Fruit fly (Drosophila melanogaster): Measurements from ENCODE around the gene Rpt2.

Rpt2 gene

DNA sequence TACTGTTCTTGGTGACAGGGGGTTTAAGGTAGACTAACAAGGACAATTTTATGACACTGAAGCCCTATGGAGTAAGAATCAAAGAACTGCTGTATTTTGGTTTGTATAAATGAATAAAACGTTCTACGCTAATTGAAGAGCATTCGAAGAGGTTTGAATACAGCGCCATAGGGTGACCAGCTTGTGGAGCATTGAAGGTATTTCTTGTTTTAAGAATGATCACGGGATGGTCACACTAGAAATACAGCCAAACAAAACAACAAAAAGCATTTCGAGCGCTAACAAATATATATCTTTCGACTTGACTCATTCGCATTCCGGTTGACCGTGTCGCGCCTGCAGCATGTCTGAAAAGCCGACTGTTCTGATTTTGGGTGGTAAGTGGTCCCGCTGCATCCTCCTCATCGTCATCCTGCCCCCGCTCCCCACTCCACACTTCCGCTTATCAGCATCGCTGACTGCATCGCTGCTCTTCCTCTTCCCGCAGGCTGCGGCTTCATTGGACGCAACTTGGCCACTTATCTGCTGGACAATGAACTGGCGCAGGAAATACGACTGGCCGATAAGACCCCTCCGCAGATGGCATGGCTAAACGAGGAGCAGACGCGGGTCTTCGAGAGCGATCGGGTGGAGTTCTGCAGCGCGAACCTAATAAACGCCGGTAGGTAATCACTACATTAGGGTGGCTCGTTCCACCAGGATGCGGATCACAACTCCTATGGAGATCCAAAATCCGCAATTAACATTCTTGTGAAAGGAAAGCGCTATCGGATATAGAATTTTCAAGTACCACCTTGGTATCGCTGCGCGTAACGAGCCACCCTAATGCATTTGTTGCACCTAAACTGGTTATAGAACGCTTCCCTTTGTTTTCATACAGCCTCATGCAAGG lies 2.6 kb upstream of the Rpt2 start, which contains the start of gene CG5854 (continued):
- 0 out of 2 replicates have a peak, but pooled peaks have one; percentile 20 for TF ChIP-seq Lim3 (GFP tag; IDR thresholded peaks at IDR 0.05)
- TF ChIP-seq Doc2 (GFP tag; IDR thresholded peaks at IDR 0.05): no peak
- peak; percentile 15 for TF ChIP-seq twi (tag; optimal IDR thresholded peaks at IDR 0.05)
- peak; percentile 36 for TF ChIP-seq CG8281 (tag; optimal IDR thresholded peaks at IDR 0.05)
- peak; percentile 61 for TF ChIP-seq Sin3A (optimal IDR thresholded peaks at IDR 0.05)
- TF ChIP-seq B-H1 (GFP tag; IDR thresholded peaks at IDR 0.05): peak; percentile 45; the same call in 2 of the 3 replicates
- TF ChIP-seq ken (GFP tag; IDR thresholded peaks at IDR 0.05): peak; percentile 85
- TF ChIP-seq pzg (GFP tag; optimal IDR thresholded peaks at IDR 0.05): peak; percentile 81
- TF ChIP-seq emc (GFP tag; optimal IDR thresholded peaks at IDR 0.05): no peak
- TF ChIP-seq CG7987 (GFP tag; optimal IDR thresholded peaks at IDR 0.05): peak; percentile 59
- peak; percentile 79 for TF ChIP-seq CG4424 (GFP tag; optimal IDR thresholded peaks at IDR 0.05)
- peak; percentile 74 for TF ChIP-seq bab2 (GFP tag; optimal IDR thresholded peaks at IDR 0.05)
- TF ChIP-seq CG10321 (GFP tag; IDR thresholded peaks at IDR 0.05): peak; percentile 59
- TF ChIP-seq Nf-YC (tag; optimal IDR thresholded peaks at IDR 0.05): peak; percentile 4
- TF ChIP-seq CG3726 (GFP tag; IDR thresholded peaks at IDR 0.05): peak; percentile 70; the same call in 1 of the 3 replicates
- peak; percentile 59 for TF ChIP-seq bcd (GFP tag; optimal IDR thresholded peaks at IDR 0.05)
- peak; percentile 38; the same call in 1 of the 2 replicates for TF ChIP-seq bowl (GFP tag; IDR thresholded peaks at IDR 0.05)
- peak; percentile 95 for TF ChIP-seq Dp (GFP tag; optimal IDR thresholded peaks at IDR 0.05)
- TF ChIP-seq H2.0 (GFP tag; IDR thresholded peaks at IDR 0.05): peak; percentile 76
- peak; percentile 55 for TF ChIP-seq CG17802 (tag; optimal IDR thresholded peaks at IDR 0.05)
- peak; percentile 58 for TF ChIP-seq sisA (GFP tag; IDR thresholded peaks at IDR 0.05)
- TF ChIP-seq ham (GFP tag; IDR thresholded peaks at IDR 0.05): no peak
- peak; percentile 64 for TF ChIP-seq CG13775 (GFP tag; optimal IDR thresholded peaks at IDR 0.05)
- peak; percentile 49 for TF ChIP-seq Hand (GFP tag; optimal IDR thresholded peaks at IDR 0.05)
- no peak for TF ChIP-seq Hmx (GFP tag; optimal IDR thresholded peaks at IDR 0.05)
- TF ChIP-seq Hsf (GFP tag; optimal IDR thresholded peaks at IDR 0.05): peak; percentile 78
- TF ChIP-seq CG10366 (GFP tag; IDR thresholded peaks at IDR 0.05): peak; percentile 49
- TF ChIP-seq dmrt99B (tag; optimal IDR thresholded peaks at IDR 0.05): peak; percentile 73
- peak; percentile 53; the same call in 1 of the 2 replicates for TF ChIP-seq E2f1 (GFP tag; IDR thresholded peaks at IDR 0.05)
- TF ChIP-seq btn (GFP tag; optimal IDR thresholded peaks at IDR 0.05): peak; percentile 67
- no peak for TF ChIP-seq CG10431 (GFP tag; optimal IDR thresholded peaks at IDR 0.05)
- peak; percentile 76 for TF ChIP-seq BtbVII (GFP tag; optimal IDR thresholded peaks at IDR 0.05)
- TF ChIP-seq Spps (tag; optimal IDR thresholded peaks at IDR 0.05): peak; percentile 29
- TF ChIP-seq bsh (GFP tag; optimal IDR thresholded peaks at IDR 0.05): peak; percentile 90 to 98
- TF ChIP-seq nerfin-1 (tag; optimal IDR thresholded peaks at IDR 0.05): peak; percentile 51
- peak; percentile 45 for TF ChIP-seq CG10274 (GFP tag; optimal IDR thresholded peaks at IDR 0.05)
- peak; percentile 68 for TF ChIP-seq Atf-2 (GFP tag; optimal IDR thresholded peaks at IDR 0.05)
- no peak for TF ChIP-seq Dfd (GFP tag; optimal IDR thresholded peaks at IDR 0.05)
- no peak; the same call in 1 of the 2 replicates for TF ChIP-seq bbx (GFP tag; IDR thresholded peaks at IDR 0.05; ENCODE audit: partially characterized antibody)
- TF ChIP-seq CG42726 (GFP tag; IDR thresholded peaks at IDR 0.05; ENCODE audit: partially characterized antibody): no peak
- peak; percentile 70 for TF ChIP-seq Meics (GFP tag; optimal IDR thresholded peaks at IDR 0.05)
- peak; percentile 57 for TF ChIP-seq nau (GFP tag; optimal IDR thresholded peaks at IDR 0.05)
- 0 out of 2 replicates have a peak, but pooled peaks have one; percentile 42 for TF ChIP-seq CG6272 (GFP tag; IDR thresholded peaks at IDR 0.05)
- peak; percentile 45 for TF ChIP-seq CG18764 (GFP tag; optimal IDR thresholded peaks at IDR 0.05)
- TF ChIP-seq Lpt (GFP tag; optimal IDR thresholded peaks at IDR 0.05): no peak
- no peak for TF ChIP-seq unc-4 (GFP tag; IDR thresholded peaks at IDR 0.05; ENCODE audit: partially characterized antibody)
- peak; percentile 42 for TF ChIP-seq schlank (tag; optimal IDR thresholded peaks at IDR 0.05)
- TF ChIP-seq Poxn (GFP tag; IDR thresholded peaks at IDR 0.05): no peak
- peak; percentile 37 for TF ChIP-seq disco-r (GFP tag; optimal IDR thresholded peaks at IDR 0.05)

Data from whole organism, embryonic.